Worm (Caenorhabditis elegans) whole organism, L4 larva: ENCODE results near the gene C06E4.5.

ENCODE experiments used
- R02D3.7 ChIP-seq: fragments of 150-350 bp; sonication (generic microtip); optimal IDR thresholded peaks from 3 replicates; lab custom pipeline; 2014; ENCODE audit warnings: missing biosample characterization, missing genetic modification characterization
- T26A8.4 ChIP-seq: fragments of 200-800 bp; sonication (Bioruptor generic); IDR thresholded peaks from 2 replicates; pipeline ENCODE4 v1.3.6; 2022; ENCODE audit warnings: missing genetic modification characterization, missing compliant biosample characterization
- Y5F2A.4 ChIP-seq: fragments of 200-800 bp; sonication (Bioruptor generic); optimal IDR thresholded peaks from 2 replicates; lab custom pipeline; 2018; ENCODE audit warnings: mild to moderate bottlenecking, missing genetic modification characterization, missing compliant biosample characterization
- ZK337.2 ChIP-seq: fragments of 200-800 bp; sonication (Bioruptor generic); IDR thresholded peaks from 2 replicates; pipeline ENCODE4 v1.3.6; 2022; ENCODE audit warnings: missing genetic modification reagents, missing genetic modification characterization, missing compliant biosample characterization
- aha-1 ChIP-seq: fragments of 150-350 bp; peaks from one replicate; lab custom pipeline; 2014; ENCODE audit warnings: missing biosample characterization, missing genetic modification characterization
- arid-1 ChIP-seq: fragments of 200-800 bp; sonication (Bioruptor generic); conservative IDR thresholded peaks from 2 replicates; pipeline ENCODE4 v1.3.6; 2022; ENCODE audit warnings: missing genetic modification reagents, missing genetic modification characterization, missing compliant biosample characterization
- ceh-28 ChIP-seq: fragments of 150-350 bp; optimal IDR thresholded peaks from 2 replicates; lab custom pipeline; 2014; ENCODE audit warnings: missing biosample characterization, missing genetic modification reagents, missing genetic modification characterization
- ceh-44 ChIP-seq: fragments of 200-800 bp; sonication (Bioruptor generic); IDR thresholded peaks from 2 replicates; pipeline ENCODE4 v1.3.6; 2022; ENCODE audit warnings: missing genetic modification reagents, missing genetic modification characterization, missing compliant biosample characterization
- ceh-82 ChIP-seq: sonication (generic microtip); optimal IDR thresholded peaks from 2 replicates; lab custom pipeline; 2017; ENCODE audit warnings: missing biosample characterization, missing genetic modification characterization
- ctbp-1 ChIP-seq: fragments of 200-800 bp; sonication (Bioruptor generic); IDR thresholded peaks from 2 replicates; pipeline ENCODE4 v1.3.6; 2022; ENCODE audit warnings: missing genetic modification reagents, missing genetic modification characterization, missing compliant biosample characterization
- daf-16 ChIP-seq, 3 experiments: sonication (generic microtip); optimal IDR thresholded peaks; 2 replicates each; lab custom pipeline; 2016 to 2017; ENCODE audit warnings: missing genetic modification characterization in 3 of 3, missing genetic modification reagents in 3 of 3, mild to moderate bottlenecking in 2 of 3, missing compliant biosample characterization in 2 of 3, missing biosample characterization in 1 of 3, moderate library complexity in 1 of 3
- daf-19 ChIP-seq: fragments of 200-800 bp; sonication (Bioruptor generic); conservative IDR thresholded peaks from 2 replicates; pipeline ENCODE4 v1.3.6; 2022; ENCODE audit warnings: missing genetic modification characterization, missing compliant biosample characterization
- daf-8 ChIP-seq: fragments of 200-800 bp; sonication (Bioruptor generic); IDR thresholded peaks from 2 replicates; pipeline ENCODE4 v1.3.6; 2022; ENCODE audit warnings: missing genetic modification characterization, missing compliant biosample characterization
- dmd-6 ChIP-seq: fragments of 200-800 bp; sonication (Bioruptor generic); IDR thresholded peaks from 2 replicates; pipeline ENCODE4 v1.3.6; 2022; ENCODE audit warnings: missing genetic modification reagents, missing genetic modification characterization, missing compliant biosample characterization
- dmd-9 ChIP-seq: fragments of 200-800 bp; sonication (Bioruptor generic); IDR thresholded peaks from 2 replicates; pipeline ENCODE4 v1.3.6; 2022; ENCODE audit warnings: missing genetic modification reagents, missing genetic modification characterization, missing compliant biosample characterization
- egl-27 ChIP-seq: sonication (generic microtip); optimal IDR thresholded peaks from 3 replicates; lab custom pipeline; 2017; ENCODE audit warnings: missing biosample characterization, missing genetic modification reagents, missing genetic modification characterization
- hif-1 ChIP-seq, 2 experiments: sonication (generic microtip); optimal IDR thresholded peaks; 2 replicates each; lab custom pipeline; 2016 to 2017; ENCODE audit warnings: missing compliant biosample characterization in 2 of 2, missing genetic modification characterization in 2 of 2, missing genetic modification reagents in 2 of 2, missing genotype in 2 of 2, mild to moderate bottlenecking in 1 of 2
- hlh-11 ChIP-seq: fragments of 200-800 bp; sonication (Bioruptor generic); optimal IDR thresholded peaks from 2 replicates; lab custom pipeline; 2018; ENCODE audit warnings: mild to moderate bottlenecking, missing genetic modification characterization, missing compliant biosample characterization
- hlh-30 ChIP-seq: sonication (generic microtip); optimal IDR thresholded peaks from 2 replicates; lab custom pipeline; 2017; ENCODE audit warnings: antibody characterized with exemption, mild to moderate bottlenecking, missing genetic modification characterization, missing compliant biosample characterization; ENCODE audit not compliant: insufficient read depth
- jun-1 ChIP-seq: fragments of 150-350 bp; optimal IDR thresholded peaks from 2 replicates; lab custom pipeline; 2014; ENCODE audit warnings: missing biosample characterization, missing genetic modification reagents, missing genetic modification characterization
- lim-7 ChIP-seq: fragments of 200-800 bp; sonication (Bioruptor generic); IDR thresholded peaks from 2 replicates; pipeline ENCODE4 v1.3.6; 2022; ENCODE audit warnings: missing genetic modification characterization, missing compliant biosample characterization
- lin-15B ChIP-seq: fragments of 150-350 bp; sonication (generic microtip); optimal IDR thresholded peaks from 3 replicates; lab custom pipeline; 2014; ENCODE audit warnings: missing biosample characterization, missing genetic modification characterization
- lin-29 ChIP-seq: fragments of 200-800 bp; sonication (Bioruptor generic); IDR thresholded peaks from 2 replicates; pipeline ENCODE4 v1.3.6; 2022; ENCODE audit warnings: missing genetic modification reagents, missing genetic modification characterization, missing compliant biosample characterization
- lin-38 ChIP-seq: fragments of 200-800 bp; sonication (Bioruptor generic); IDR thresholded peaks from 2 replicates; pipeline ENCODE4 v1.3.6; 2022; ENCODE audit warnings: missing genetic modification reagents, missing genetic modification characterization, missing compliant biosample characterization
- lir-3 ChIP-seq: sonication (generic microtip); optimal IDR thresholded peaks from 2 replicates; lab custom pipeline; 2016; ENCODE audit warnings: mild to moderate bottlenecking, missing genetic modification characterization, missing compliant biosample characterization
- lsy-2 ChIP-seq, 2 experiments: fragments of 150-350 bp in 1 of 2; sonication (generic microtip) in 1 of 2; optimal IDR thresholded peaks; 2 replicates each; lab custom pipeline; 2014 to 2017; ENCODE audit warnings: missing biosample characterization in 2 of 2, missing genetic modification characterization in 2 of 2
- madf-9 ChIP-seq: fragments of 200-800 bp; sonication (Bioruptor generic); conservative IDR thresholded peaks from 2 replicates; pipeline ENCODE4 v1.3.6; 2022; ENCODE audit warnings: missing genetic modification reagents, missing genetic modification characterization, missing compliant biosample characterization
- mep-1 ChIP-seq: fragments of 150-350 bp; sonication (generic microtip); optimal IDR thresholded peaks from 3 replicates; lab custom pipeline; 2014; ENCODE audit warnings: missing biosample characterization, missing genetic modification characterization
- mes-2 ChIP-seq: sonication (generic microtip); optimal IDR thresholded peaks from 2 replicates; lab custom pipeline; 2016; ENCODE audit warnings: missing genotype, mild to moderate bottlenecking, missing genetic modification characterization, missing compliant biosample characterization; ENCODE audit not compliant: poor library complexity, severe bottlenecking
- mxl-3 ChIP-seq: fragments of 200-800 bp; sonication (Bioruptor generic); optimal IDR thresholded peaks from 2 replicates; lab custom pipeline; 2018; ENCODE audit warnings: mild to moderate bottlenecking, missing genetic modification characterization, missing compliant biosample characterization
- nhr-10 ChIP-seq: fragments of 150-350 bp; optimal IDR thresholded peaks from 2 replicates; lab custom pipeline; 2014; ENCODE audit warnings: missing biosample characterization, missing genetic modification characterization
- nhr-11 ChIP-seq: fragments of 150-350 bp; optimal IDR thresholded peaks from 2 replicates; lab custom pipeline; 2014; ENCODE audit warnings: missing biosample characterization, missing genetic modification characterization
- nhr-28 ChIP-seq: fragments of 150-350 bp; optimal IDR thresholded peaks from 2 replicates; lab custom pipeline; 2014; ENCODE audit warnings: missing biosample characterization, missing genetic modification characterization
- nhr-41 ChIP-seq: fragments of 200-800 bp; sonication (Bioruptor generic); IDR thresholded peaks from 2 replicates; pipeline ENCODE4 v1.3.6; 2022; ENCODE audit warnings: missing genetic modification reagents, missing genetic modification characterization, missing compliant biosample characterization
- nhr-48 ChIP-seq: sonication (generic microtip); optimal IDR thresholded peaks from 2 replicates; lab custom pipeline; 2016; ENCODE audit warnings: mild to moderate bottlenecking, missing genetic modification characterization, missing compliant biosample characterization
- nhr-77 ChIP-seq: fragments of 150-350 bp; optimal IDR thresholded peaks from 2 replicates; lab custom pipeline; 2014; ENCODE audit warnings: missing biosample characterization, missing genetic modification characterization
- php-3 ChIP-seq: fragments of 200-800 bp; sonication (Bioruptor generic); IDR thresholded peaks from 2 replicates; pipeline ENCODE4 v1.3.6; 2022; ENCODE audit warnings: missing genetic modification reagents, missing genetic modification characterization, missing compliant biosample characterization
- pqm-1 ChIP-seq: sonication (generic microtip); optimal IDR thresholded peaks from 2 replicates; lab custom pipeline; 2017; ENCODE audit warnings: missing biosample characterization, missing genetic modification characterization
- rbr-2 ChIP-seq: sonication (generic microtip); optimal IDR thresholded peaks from 2 replicates; lab custom pipeline; 2016; ENCODE audit warnings: missing genotype, missing genetic modification characterization, missing compliant biosample characterization
- saeg-2 ChIP-seq: fragments of 200-800 bp; sonication (Bioruptor generic); IDR thresholded peaks from 2 replicates; pipeline ENCODE4 v1.3.6; 2022; ENCODE audit warnings: missing genetic modification reagents, missing genetic modification characterization, missing compliant biosample characterization
- sdz-12 ChIP-seq: fragments of 200-800 bp; sonication (Bioruptor generic); optimal IDR thresholded peaks from 2 replicates; lab custom pipeline; 2018; ENCODE audit warnings: mild to moderate bottlenecking, missing genetic modification characterization, missing compliant biosample characterization
- spr-3 ChIP-seq: fragments of 200-800 bp; sonication (Bioruptor generic); optimal IDR thresholded peaks from 2 replicates; lab custom pipeline; 2018; ENCODE audit warnings: mild to moderate bottlenecking, missing genetic modification characterization, missing compliant biosample characterization
- tag-97 ChIP-seq: fragments of 200-800 bp; sonication (Bioruptor generic); IDR thresholded peaks from 2 replicates; pipeline ENCODE4 v1.3.6; 2022; ENCODE audit warnings: missing genetic modification characterization, missing compliant biosample characterization
- tra-1 ChIP-seq: fragments of 200-800 bp; sonication (Bioruptor generic); IDR thresholded peaks from 2 replicates; pipeline ENCODE4 v1.3.6; 2022; ENCODE audit warnings: missing genetic modification reagents, missing genetic modification characterization, missing compliant biosample characterization
- unc-39 ChIP-seq: sonication (generic microtip); optimal IDR thresholded peaks from 2 replicates; lab custom pipeline; 2017; ENCODE audit warnings: missing biosample characterization, missing genetic modification characterization
- unc-62 ChIP-seq, 3 experiments: fragments of 150-350 bp in 1 of 3; sonication (generic microtip); optimal IDR thresholded peaks in 2 of 3; peaks in 1 of 3; 1 replicate in 1 of 3; 2 replicates in 2 of 3; lab custom pipeline; 2014 to 2017; ENCODE audit warnings: missing biosample characterization in 3 of 3, missing genetic modification characterization in 3 of 3, missing genetic modification reagents in 3 of 3, missing genotype in 1 of 3
- vab-7 ChIP-seq: fragments of 200-800 bp; sonication (Bioruptor generic); IDR thresholded peaks from 2 replicates; pipeline ENCODE4 v1.3.6; 2022; ENCODE audit warnings: missing genetic modification reagents, missing genetic modification characterization, missing compliant biosample characterization
- zip-2 ChIP-seq: fragments of 150-350 bp; optimal IDR thresholded peaks from 2 replicates; lab custom pipeline; 2014; ENCODE audit warnings: missing biosample characterization, missing genetic modification characterization
- ztf-11 ChIP-seq: fragments of 150-350 bp; optimal IDR thresholded peaks from 2 replicates; lab custom pipeline; 2014; ENCODE audit warnings: missing biosample characterization, missing genetic modification characterization
- ztf-7 ChIP-seq: fragments of 150-350 bp; optimal IDR thresholded peaks from 2 replicates; lab custom pipeline; 2014; ENCODE audit warnings: missing biosample characterization, missing genetic modification characterization

Gene C06E4.5

ce11 chrIV:7236248-7236772 is 18.5 kb upstream of the C06E4.5 start:
- no peak for TF ChIP-seq tra-1 (GFP tag; lab: Robert Waterston, UW)
- no peak for TF ChIP-seq daf-8 (GFP tag; lab: Robert Waterston, UW)
- TF ChIP-seq hlh-30 = no peak
- peak in 1 of 2 experiments; percentile 17 for TF ChIP-seq unc-62 (GFP tag; optimal IDR thresholded peaks at IDR 0.05 in 1 of 2; lab: Kevin White, UChicago)
- TF ChIP-seq unc-62 (tag; optimal IDR thresholded peaks at IDR 0.05; lab: Kevin White, UChicago) = no peak
- no peak for TF ChIP-seq ztf-7 (tag; lab: Kevin White, UChicago)
- no peak for TF ChIP-seq nhr-10
- no peak for TF ChIP-seq lin-38 (GFP tag; lab: Robert Waterston, UW)
- TF ChIP-seq mep-1 (tag; lab: Kevin White, UChicago) = no peak
- no peak for TF ChIP-seq arid-1 (GFP tag; lab: Robert Waterston, UW)
- TF ChIP-seq lim-7 = no peak
- TF ChIP-seq nhr-77 (tag; lab: Kevin White, UChicago) = no peak
- TF ChIP-seq pqm-1 (tag; lab: Kevin White, UChicago) = no peak
- no peak for TF ChIP-seq lir-3 (tag; lab: Kevin White, UChicago)
- peak; percentile 52 for TF ChIP-seq mxl-3 (GFP tag; lab: Kevin White, UChicago)
- no peak for TF ChIP-seq ceh-44
- peak; percentile 31 for TF ChIP-seq nhr-48 (tag; lab: Kevin White, UChicago)
- no peak for TF ChIP-seq daf-19 (GFP tag; lab: Robert Waterston, UW)
- TF ChIP-seq spr-3 (GFP tag; lab: Kevin White, UChicago) = no peak
- TF ChIP-seq madf-9 (GFP tag; lab: Robert Waterston, UW) = no peak
- TF ChIP-seq Y5F2A.4 (GFP tag; lab: Kevin White, UChicago) = no peak
- TF ChIP-seq vab-7 (GFP tag; lab: Robert Waterston, UW) = no peak
- no peak for TF ChIP-seq zip-2
- no peak for TF ChIP-seq lin-29 (GFP tag; lab: Robert Waterston, UW)
- no peak for TF ChIP-seq R02D3.7 (tag; lab: Kevin White, UChicago)
- TF ChIP-seq php-3 (GFP tag; lab: Robert Waterston, UW) = 0 out of 2 replicates have a peak, but pooled peaks have one; percentile 7
- TF ChIP-seq jun-1 = no peak
- no peak for TF ChIP-seq tag-97 (GFP tag; lab: Robert Waterston, UW)
- TF ChIP-seq ceh-28 (tag; lab: Kevin White, UChicago) = no peak
- TF ChIP-seq hlh-11 (tag; lab: Kevin White, UChicago) = peak; percentile 20
- TF ChIP-seq sdz-12 (GFP tag; lab: Kevin White, UChicago) = no peak
- no peak for TF ChIP-seq rbr-2
- TF ChIP-seq lsy-2 (tag; optimal IDR thresholded peaks at IDR 0.05; lab: Kevin White, UChicago) = peak in 1 of 2 experiments; percentile 26
- no peak for TF ChIP-seq T26A8.4 (GFP tag; lab: Robert Waterston, UW)
- no peak for TF ChIP-seq mes-2 (tag; lab: Kevin White, UChicago)
- no peak for TF ChIP-seq lin-15B (tag; lab: Kevin White, UChicago)
- TF ChIP-seq ceh-82 = no peak
- TF ChIP-seq nhr-41 (GFP tag; lab: Robert Waterston, UW) = no peak
- no peak for TF ChIP-seq unc-39 (tag; lab: Kevin White, UChicago)
- TF ChIP-seq egl-27 = no peak
- no peak for TF ChIP-seq nhr-11 (tag; lab: Kevin White, UChicago)

- TF ChIP-seq saeg-2 (GFP tag; lab: Robert Waterston, UW) = no peak
- TF ChIP-seq nhr-48 (tag; lab: Kevin White, UChicago) = no peak
- TF ChIP-seq nhr-28 (tag; lab: Kevin White, UChicago) = peak; percentile 67
- peak in 1 of 2 experiments; percentile 68 for TF ChIP-seq unc-62 (GFP tag; optimal IDR thresholded peaks at IDR 0.05 in 1 of 2; lab: Kevin White, UChicago)
- no peak for TF ChIP-seq unc-62 (tag; optimal IDR thresholded peaks at IDR 0.05; lab: Kevin White, UChicago)
- TF ChIP-seq ctbp-1 (GFP tag; lab: Robert Waterston, UW) = no peak
- TF ChIP-seq hif-1 (tag; optimal IDR thresholded peaks at IDR 0.05; lab: Kevin White, UChicago) = no peak
- TF ChIP-seq dmd-9 (GFP tag; lab: Robert Waterston, UW) = no peak
- no peak for TF ChIP-seq ztf-11 (tag; lab: Kevin White, UChicago)
- TF ChIP-seq daf-16 (GFP tag; optimal IDR thresholded peaks at IDR 0.05; lab: Kevin White, UChicago) = no peak
- peak; percentile 51 for TF ChIP-seq daf-16 (tag; optimal IDR thresholded peaks at IDR 0.05; lab: Kevin White, UChicago)
- TF ChIP-seq ZK337.2 (GFP tag; lab: Robert Waterston, UW) = no peak
- peak; percentile 26 for TF ChIP-seq aha-1
- no peak for TF ChIP-seq egl-27
- TF ChIP-seq dmd-6 (GFP tag; lab: Robert Waterston, UW) = peak; percentile 92
- peak; percentile 77; the same call in 1 of the 2 replicates for TF ChIP-seq tra-1 (GFP tag; lab: Robert Waterston, UW)
- no peak for TF ChIP-seq nhr-41 (GFP tag; lab: Robert Waterston, UW)
- no peak for TF ChIP-seq lin-29 (GFP tag; lab: Robert Waterston, UW)
These were observed 17.0 kb upstream of the C06E4.5 start, which contains the start of gene elo-3 for ce11 chrIV:7237668-7238214. Gene elo-3 (plus strand): TSS chrIV:7237718.
